Fruit fly (Drosophila melanogaster): ENCODE results near the gene RapGAP1.

The RapGAP1 gene

dm6 chr2L:7507447-7507846, 71.3 kb downstream of the RapGAP1 start:
- TF ChIP-seq Myc (optimal IDR thresholded peaks at IDR 0.05), result no peak
- no peak for TF ChIP-seq h (optimal IDR thresholded peaks at IDR 0.05)
- TF ChIP-seq psq (optimal IDR thresholded peaks at IDR 0.05), result no peak
- TF ChIP-seq Sin3A (optimal IDR thresholded peaks at IDR 0.05), result no peak
- no peak for TF ChIP-seq ttk (optimal IDR thresholded peaks at IDR 0.05)
- no peak for TF ChIP-seq insv (optimal IDR thresholded peaks at IDR 0.05)

DNA sequence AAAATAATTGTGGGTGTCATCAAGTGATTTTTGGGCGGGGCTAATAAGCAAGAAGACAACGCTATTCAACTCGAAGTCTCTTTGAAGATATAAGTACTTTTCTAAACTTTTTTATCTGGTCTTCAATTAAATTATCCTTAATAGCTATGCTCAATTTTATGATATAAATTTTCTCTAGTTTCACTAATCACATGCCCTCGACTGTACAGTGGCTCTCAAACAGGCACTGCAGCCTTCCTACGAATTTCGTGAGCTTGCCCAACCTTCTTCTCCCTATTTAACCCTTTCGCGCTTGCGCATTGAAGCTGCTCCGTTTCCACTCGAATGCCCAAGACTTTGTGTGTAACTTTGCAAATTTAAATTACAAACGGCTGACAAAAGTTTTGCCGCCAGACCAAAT, 72.8 kb downstream of the RapGAP1 start:
- no peak for TF ChIP-seq Sin3A (optimal IDR thresholded peaks at IDR 0.05)
- no peak for TF ChIP-seq psq (optimal IDR thresholded peaks at IDR 0.05)
- no peak for TF ChIP-seq insv (optimal IDR thresholded peaks at IDR 0.05)
- TF ChIP-seq Myc (optimal IDR thresholded peaks at IDR 0.05), result no peak
- no peak for TF ChIP-seq h (optimal IDR thresholded peaks at IDR 0.05)
- no peak for TF ChIP-seq ttk (optimal IDR thresholded peaks at IDR 0.05)

DNA sequence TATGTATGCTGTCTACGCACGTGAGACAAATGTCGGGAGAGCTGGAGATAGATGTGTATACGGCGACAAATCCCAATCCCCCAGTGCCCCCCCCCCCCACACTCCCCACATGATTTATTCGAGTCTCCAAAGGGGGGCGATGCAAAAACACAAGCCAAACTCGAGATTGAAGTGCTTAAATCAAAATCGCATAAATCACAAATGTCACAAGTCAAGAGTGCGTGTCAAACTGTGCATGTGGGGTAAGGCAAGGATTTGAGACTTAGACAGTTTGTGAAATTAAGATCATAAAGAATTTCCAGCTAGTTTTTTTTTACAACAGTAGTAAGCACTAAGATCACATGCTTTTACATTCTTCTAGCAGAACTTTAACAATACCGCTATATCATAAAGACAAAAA, 74.3 kb downstream of the RapGAP1 start:
- TF ChIP-seq Sin3A (optimal IDR thresholded peaks at IDR 0.05) (no peak), ttk (optimal IDR thresholded peaks at IDR 0.05) (no peak), insv (optimal IDR thresholded peaks at IDR 0.05) (no peak), h (optimal IDR thresholded peaks at IDR 0.05) (no peak), psq (optimal IDR thresholded peaks at IDR 0.05) (no peak), Myc (optimal IDR thresholded peaks at IDR 0.05) (no peak)

dm6 chr2L:7503719-7504118, 75.1 kb downstream of the RapGAP1 start:
- TF ChIP-seq Myc (optimal IDR thresholded peaks at IDR 0.05), result no peak
- TF ChIP-seq Sin3A (optimal IDR thresholded peaks at IDR 0.05), result no peak
- no peak for TF ChIP-seq ttk (optimal IDR thresholded peaks at IDR 0.05)
- TF ChIP-seq insv (optimal IDR thresholded peaks at IDR 0.05), result no peak
- no peak for TF ChIP-seq psq (optimal IDR thresholded peaks at IDR 0.05)
- no peak for TF ChIP-seq h (optimal IDR thresholded peaks at IDR 0.05)

dm6 chr2L:7501743-7502142, 77.0 kb downstream of the RapGAP1 start:
- TF ChIP-seq psq (optimal IDR thresholded peaks at IDR 0.05), result no peak
- TF ChIP-seq h (optimal IDR thresholded peaks at IDR 0.05), result no peak
- TF ChIP-seq Myc (optimal IDR thresholded peaks at IDR 0.05), result no peak
- TF ChIP-seq Sin3A (optimal IDR thresholded peaks at IDR 0.05), result no peak
- no peak for TF ChIP-seq insv (optimal IDR thresholded peaks at IDR 0.05)
- TF ChIP-seq ttk (optimal IDR thresholded peaks at IDR 0.05), result no peak

DNA sequence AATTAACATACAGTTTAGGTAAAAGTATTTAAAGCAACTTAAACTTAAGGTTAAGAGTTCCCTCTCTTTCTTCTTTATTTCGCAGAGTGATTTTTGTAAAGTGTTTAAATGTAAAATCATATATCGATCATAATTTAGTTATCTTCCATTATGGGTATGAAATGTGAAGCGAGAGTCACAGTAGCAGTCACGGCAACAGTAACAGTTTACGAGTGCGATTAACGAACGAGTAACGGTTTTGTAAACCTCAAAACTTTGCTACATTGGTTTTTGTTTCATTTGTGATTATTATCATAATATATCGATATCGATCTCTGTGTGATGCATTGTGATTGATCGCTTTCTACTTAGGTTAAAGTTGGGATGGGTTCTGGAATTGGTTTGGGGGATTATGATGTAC, 80.6 kb downstream of the RapGAP1 start:
- TF ChIP-seq psq (optimal IDR thresholded peaks at IDR 0.05) (no peak), ttk (optimal IDR thresholded peaks at IDR 0.05) (no peak), Sin3A (optimal IDR thresholded peaks at IDR 0.05) (no peak), Myc (optimal IDR thresholded peaks at IDR 0.05) (no peak), insv (optimal IDR thresholded peaks at IDR 0.05) (no peak), h (optimal IDR thresholded peaks at IDR 0.05) (no peak)

DNA sequence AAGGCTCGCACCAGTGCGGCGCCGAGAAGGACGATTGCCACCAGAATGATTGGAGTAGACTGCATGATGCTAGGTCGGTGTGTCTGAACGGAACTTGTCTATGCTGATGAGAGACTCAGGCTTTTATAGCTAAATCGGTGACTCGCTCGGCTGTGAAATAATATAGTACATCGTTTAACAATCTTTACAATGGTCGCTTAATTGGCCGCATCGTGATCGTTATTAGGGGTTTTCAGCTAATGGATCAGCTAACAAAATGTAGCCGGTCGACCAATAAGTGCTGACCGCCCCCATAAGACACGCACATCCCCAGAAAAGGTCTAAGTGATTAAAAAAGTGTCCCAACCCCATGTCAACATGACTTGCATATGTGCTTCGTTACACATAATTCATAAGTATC, 81.5 kb downstream of the RapGAP1 start, which contains the start of gene Obp28a:
TSS of gene Obp28a (minus strand) at position 101 of the 400 bp plus-strand sequence.
- TF ChIP-seq h (optimal IDR thresholded peaks at IDR 0.05) (no peak), ttk (optimal IDR thresholded peaks at IDR 0.05) (no peak), insv (optimal IDR thresholded peaks at IDR 0.05) (no peak), psq (optimal IDR thresholded peaks at IDR 0.05) (no peak), Myc (optimal IDR thresholded peaks at IDR 0.05) (no peak), Sin3A (optimal IDR thresholded peaks at IDR 0.05) (no peak)

DNA sequence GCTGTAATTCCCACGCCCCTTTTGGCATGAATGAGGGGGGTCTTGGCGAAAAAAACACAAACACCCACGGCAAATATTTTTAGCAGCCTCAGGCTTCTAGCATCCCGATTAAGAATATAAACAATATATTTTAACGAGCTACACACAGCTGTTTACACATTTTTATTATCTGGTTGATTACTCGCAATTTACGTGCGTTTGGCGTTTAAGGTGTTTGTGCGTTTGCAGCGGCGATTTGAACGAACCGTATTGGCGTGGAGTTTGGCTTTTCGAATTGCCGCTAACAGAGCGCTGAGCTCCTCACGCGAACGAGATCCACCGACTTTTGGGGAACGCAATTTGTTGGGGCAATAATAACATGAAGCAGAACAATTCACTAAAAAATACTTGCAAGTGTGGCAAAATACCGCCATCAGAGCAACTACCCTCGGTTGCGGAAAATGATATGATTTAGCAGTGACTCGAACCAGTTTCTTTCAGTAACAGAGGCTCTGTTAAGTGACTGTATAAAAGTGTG, 82.7 kb downstream of the RapGAP1 start, which contains the start of gene Ziz:
TSS of gene Ziz (minus strand) at position 321 of the 517 bp plus-strand sequence.
- TF ChIP-seq Sin3A (optimal IDR thresholded peaks at IDR 0.05) (no peak), ttk (optimal IDR thresholded peaks at IDR 0.05) (no peak), h (optimal IDR thresholded peaks at IDR 0.05) (no peak), Myc (optimal IDR thresholded peaks at IDR 0.05) (no peak), psq (optimal IDR thresholded peaks at IDR 0.05) (no peak), insv (optimal IDR thresholded peaks at IDR 0.05) (no peak)

dm6 chr2L:7495294-7495986, 83.3 kb downstream of the RapGAP1 start:
- TF ChIP-seq h (optimal IDR thresholded peaks at IDR 0.05), result no peak

DNA sequence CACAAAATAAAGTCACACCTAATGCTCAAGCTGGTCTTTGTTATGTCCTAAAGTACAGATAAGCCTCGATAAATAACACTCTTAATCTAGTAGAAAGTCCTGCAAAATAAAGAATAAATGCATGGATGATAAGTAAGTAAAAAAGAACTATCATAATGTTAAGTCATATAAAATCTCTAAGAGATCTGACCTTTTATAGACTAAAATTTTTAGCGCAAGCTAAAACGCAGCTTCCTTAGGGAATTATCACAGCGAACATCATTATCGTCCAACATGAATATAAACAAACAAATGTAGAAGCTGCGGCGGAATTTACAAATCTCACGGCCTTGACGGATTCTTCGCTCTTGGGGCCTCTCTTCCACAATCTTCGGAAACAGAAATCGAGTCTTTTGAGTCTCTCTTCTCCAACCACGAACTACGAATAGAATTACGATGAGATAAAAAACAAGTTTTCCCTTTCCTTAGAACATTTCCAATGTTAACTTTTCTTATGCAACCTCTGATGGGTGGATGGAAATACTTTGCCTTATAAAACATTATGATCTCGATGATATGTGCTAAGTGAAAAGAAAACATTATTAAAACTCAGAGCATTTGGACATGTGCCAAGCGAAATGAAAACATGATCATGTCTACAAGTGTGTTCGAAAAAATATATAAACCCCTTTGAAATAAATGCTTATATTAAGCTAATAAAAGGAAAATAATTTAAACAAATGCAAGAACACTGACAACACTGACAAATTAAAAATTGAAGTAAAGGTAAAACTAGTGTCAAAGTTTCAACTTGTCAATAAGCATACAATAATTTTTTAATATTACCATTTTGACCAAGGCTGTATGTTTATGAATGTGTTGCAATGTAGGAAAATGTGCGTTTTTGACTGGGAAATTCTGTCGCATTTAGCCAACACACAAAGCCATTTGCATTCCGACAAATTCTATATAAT, 84.2 kb downstream of the RapGAP1 start:
- TF ChIP-seq h (optimal IDR thresholded peaks at IDR 0.05), result no peak
- no peak for TF ChIP-seq ttk (optimal IDR thresholded peaks at IDR 0.05)
- no peak for TF ChIP-seq insv (optimal IDR thresholded peaks at IDR 0.05)
- TF ChIP-seq Sin3A (optimal IDR thresholded peaks at IDR 0.05), result no peak
- no peak for TF ChIP-seq Myc (optimal IDR thresholded peaks at IDR 0.05)
- no peak for TF ChIP-seq psq (optimal IDR thresholded peaks at IDR 0.05)

dm6 chr2L:7493444-7493843, 85.3 kb downstream of the RapGAP1 start:
- TF ChIP-seq h (optimal IDR thresholded peaks at IDR 0.05) (no peak), insv (optimal IDR thresholded peaks at IDR 0.05) (no peak), psq (optimal IDR thresholded peaks at IDR 0.05) (no peak), ttk (optimal IDR thresholded peaks at IDR 0.05) (no peak), Sin3A (optimal IDR thresholded peaks at IDR 0.05) (no peak), Myc (optimal IDR thresholded peaks at IDR 0.05) (no peak)

DNA sequence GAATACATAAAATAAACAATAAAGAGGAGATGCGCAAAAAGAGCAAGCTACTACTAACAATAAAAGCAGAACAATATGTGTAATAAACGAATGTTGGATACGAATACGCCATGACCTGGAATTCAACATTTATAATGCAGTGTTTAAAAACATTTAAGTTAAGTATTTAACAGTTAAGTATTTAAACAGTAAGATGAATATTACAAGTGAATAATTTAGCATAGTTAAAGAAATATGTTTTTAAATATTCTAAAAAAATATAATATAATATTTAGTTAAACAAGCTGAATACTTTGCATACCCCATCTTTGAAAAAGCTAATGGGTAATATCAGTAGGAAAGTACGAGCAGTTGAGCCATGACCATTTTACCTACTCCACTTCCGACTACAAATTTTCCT, 86.3 kb downstream of the RapGAP1 start:
- TF ChIP-seq psq (optimal IDR thresholded peaks at IDR 0.05), result no peak
- TF ChIP-seq insv (optimal IDR thresholded peaks at IDR 0.05), result no peak
- no peak for TF ChIP-seq Sin3A (optimal IDR thresholded peaks at IDR 0.05)
- no peak for TF ChIP-seq ttk (optimal IDR thresholded peaks at IDR 0.05)
- TF ChIP-seq Myc (optimal IDR thresholded peaks at IDR 0.05), result no peak
- TF ChIP-seq h (optimal IDR thresholded peaks at IDR 0.05), result no peak
